Worm (Caenorhabditis elegans) whole organism, midembryonic: ENCODE data around the gene clec-241.

Source experiments
- T22C8.4 ChIP-seq: fragments of 200-800 bp; sonication (Bioruptor generic); IDR thresholded peaks from 2 replicates; pipeline ENCODE4 v1.3.6; 2022; ENCODE audit warnings: missing genetic modification characterization, missing compliant biosample characterization
- cog-1 ChIP-seq: sonication (generic microtip); optimal IDR thresholded peaks from 2 replicates; lab custom pipeline; 2016; ENCODE audit warnings: missing genetic modification characterization, missing compliant biosample characterization
- flt-1 ChIP-seq: fragments of 200-800 bp; sonication (Bioruptor generic); IDR thresholded peaks from 2 replicates; pipeline ENCODE4 v1.3.6; 2022; ENCODE audit warnings: missing genetic modification characterization, missing compliant biosample characterization
- klf-2 ChIP-seq: fragments of 200-800 bp; sonication (Bioruptor generic); conservative IDR thresholded peaks from 2 replicates; pipeline ENCODE4 v1.3.6; 2022; ENCODE audit warnings: missing genetic modification reagents, missing genetic modification characterization, missing compliant biosample characterization
- med-1 ChIP-seq: sonication (generic microtip); optimal IDR thresholded peaks from 2 replicates; lab custom pipeline; 2017; ENCODE audit warnings: missing genetic modification characterization, mild to moderate bottlenecking, missing compliant biosample characterization, antibody characterized with exemption, missing genetic modification reagents; ENCODE audit not compliant: insufficient read depth
- ref-1 ChIP-seq: fragments of 200-800 bp; sonication (Bioruptor generic); conservative IDR thresholded peaks from 2 replicates; pipeline ENCODE4 v1.3.6; 2022; ENCODE audit warnings: missing genetic modification reagents, missing genetic modification characterization, missing compliant biosample characterization
- tab-1 ChIP-seq: fragments of 200-800 bp; sonication (Bioruptor generic); IDR thresholded peaks from 2 replicates; pipeline ENCODE4 v1.3.6; 2022; ENCODE audit warnings: missing genetic modification characterization, missing compliant biosample characterization
- ztf-23 ChIP-seq: fragments of 200-800 bp; sonication (Bioruptor generic); IDR thresholded peaks from 2 replicates; pipeline ENCODE4 v1.3.6; 2022; ENCODE audit warnings: missing genetic modification reagents, missing genetic modification characterization, missing compliant biosample characterization
- ztf-29 ChIP-seq: fragments of 200-800 bp; sonication (Bioruptor generic); IDR thresholded peaks from 2 replicates; pipeline ENCODE4 v1.3.6; 2022; ENCODE audit warnings: missing genetic modification reagents, missing genetic modification characterization, missing compliant biosample characterization

clec-241 gene

DNA sequence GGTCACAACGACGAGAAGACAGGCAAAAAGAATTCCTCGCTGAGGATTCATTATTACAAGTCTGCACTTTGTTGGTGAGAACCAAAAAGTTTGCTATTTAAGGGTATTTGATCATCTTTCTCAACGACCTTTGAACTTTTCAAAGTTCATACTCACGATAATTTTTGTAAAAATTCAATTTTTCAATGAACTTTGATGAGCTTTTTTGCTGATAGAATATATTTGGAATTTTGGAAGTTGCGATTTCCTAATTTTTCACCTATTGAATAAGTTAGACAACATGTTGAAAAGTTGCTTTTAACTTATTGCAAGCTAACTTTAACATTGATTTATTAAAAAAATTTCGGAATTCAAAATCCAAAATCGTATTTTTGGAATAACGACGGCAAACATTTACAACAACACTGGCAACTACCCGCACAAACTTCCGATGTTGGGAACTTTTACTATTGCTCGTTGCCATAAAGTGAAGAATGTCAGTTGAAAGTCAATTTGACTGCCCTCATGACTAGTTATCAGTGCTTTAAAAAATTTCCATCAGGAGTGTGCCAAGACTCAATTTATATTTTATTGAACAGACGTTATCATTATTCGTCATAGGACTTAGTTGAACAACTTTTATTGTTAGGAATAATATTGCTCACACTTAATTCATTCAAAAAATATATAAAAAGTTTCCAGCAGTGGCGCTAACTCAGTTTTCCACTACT, 9.6 kb upstream of the clec-241 start, which contains the start of the genes F49H6.8 and F49H6.5:
TSS of gene F49H6.8 (minus strand) at position 51 of the 710 bp plus-strand sequence.
TSS of gene F49H6.5 (plus strand) at position 629 of the 710 bp plus-strand sequence.
- TF ChIP-seq T22C8.4 (GFP tag; lab: Robert Waterston, UW): no peak
- no peak for TF ChIP-seq med-1 (GFP tag; lab: Kevin White, UChicago)
- no peak for TF ChIP-seq ztf-29 (GFP tag; lab: Robert Waterston, UW)
- no peak for TF ChIP-seq ref-1 (GFP tag; lab: Robert Waterston, UW)
- no peak for TF ChIP-seq klf-2 (GFP tag; lab: Robert Waterston, UW)
- TF ChIP-seq ztf-23 (GFP tag; lab: Robert Waterston, UW): no peak
- no peak for TF ChIP-seq cog-1
- no peak for TF ChIP-seq flt-1 (GFP tag; lab: Robert Waterston, UW)
- no peak for TF ChIP-seq tab-1 (GFP tag; lab: Robert Waterston, UW)

DNA sequence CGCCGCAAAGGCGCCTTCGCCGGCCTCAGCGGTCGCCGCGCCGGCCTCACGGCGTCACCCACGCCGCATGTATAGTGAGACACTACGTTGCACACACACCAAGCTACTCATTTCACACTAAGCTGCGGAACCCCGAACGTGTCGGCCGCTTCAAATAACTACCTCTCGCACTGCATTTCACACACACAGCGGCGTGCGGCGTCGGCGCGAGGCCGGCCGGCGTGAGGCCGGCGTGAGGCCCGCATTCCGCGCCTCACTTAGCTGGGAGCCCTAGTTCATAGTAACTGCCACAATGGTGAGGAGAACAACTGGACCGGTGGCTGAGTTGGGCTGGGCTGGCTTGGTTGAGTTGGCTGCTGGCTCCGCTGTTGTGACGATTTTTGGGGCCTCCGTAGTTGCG, 9.0 kb upstream of the clec-241 start:
- 0 out of 2 replicates have a peak, but pooled peaks have one; percentile 25 for TF ChIP-seq tab-1 (GFP tag; lab: Robert Waterston, UW)

DNA sequence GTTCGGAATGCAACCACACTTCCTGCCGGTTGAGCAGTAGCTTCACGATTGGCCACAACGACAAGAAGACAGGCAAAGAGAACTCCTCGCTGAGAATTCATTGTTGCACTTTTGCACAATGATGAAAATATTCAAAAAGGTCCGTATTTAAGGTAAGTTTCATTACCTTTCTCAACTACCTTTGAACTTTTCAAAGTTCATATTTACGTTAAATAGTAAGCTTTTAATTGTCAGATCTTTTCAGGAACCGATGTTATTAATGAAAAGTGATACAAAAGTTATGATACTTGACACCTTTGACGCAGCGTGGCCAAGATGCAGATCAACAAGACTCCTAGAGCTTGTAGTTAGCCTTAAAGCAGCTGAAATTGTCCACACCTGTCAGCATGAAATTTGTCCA, 8.2 kb upstream of the clec-241 start, which contains the start of gene F49H6.12:
TSS of gene F49H6.12 (minus strand) at position 101 of the 400 bp plus-strand sequence.
- TF ChIP-seq ztf-29 (GFP tag; lab: Robert Waterston, UW): no peak
- no peak for TF ChIP-seq klf-2 (GFP tag; lab: Robert Waterston, UW)
- TF ChIP-seq ref-1 (GFP tag; lab: Robert Waterston, UW): no peak
- no peak for TF ChIP-seq med-1 (GFP tag; lab: Kevin White, UChicago)
- TF ChIP-seq tab-1 (GFP tag; lab: Robert Waterston, UW): no peak
- no peak for TF ChIP-seq ztf-23 (GFP tag; lab: Robert Waterston, UW)
- no peak for TF ChIP-seq cog-1
- TF ChIP-seq flt-1 (GFP tag; lab: Robert Waterston, UW): no peak
- TF ChIP-seq T22C8.4 (GFP tag; lab: Robert Waterston, UW): no peak

DNA sequence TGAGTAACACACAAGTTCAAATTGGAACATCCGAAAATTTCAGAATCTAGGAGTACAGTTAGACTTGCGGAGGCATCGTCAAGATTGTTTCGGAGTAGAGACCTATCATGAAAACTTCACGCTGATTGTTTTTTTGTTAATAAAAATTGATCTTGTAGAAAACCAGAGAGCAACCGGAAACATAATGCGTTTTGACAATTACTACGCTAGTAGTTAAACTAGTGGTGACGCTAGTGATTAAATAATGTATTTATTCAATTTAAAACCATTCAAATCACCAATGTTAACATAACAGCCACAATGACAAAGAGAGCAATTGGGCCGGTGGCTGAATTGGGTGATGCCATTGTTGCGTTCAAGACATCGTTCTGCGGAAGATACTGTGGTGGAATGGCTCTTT, 6.6 kb upstream of the clec-241 start, which contains the start of gene F49H6.17:
TSS of gene F49H6.17 (plus strand) at position 301 of the 400 bp plus-strand sequence.
- no peak for TF ChIP-seq tab-1 (GFP tag; lab: Robert Waterston, UW)
- no peak for TF ChIP-seq cog-1
- no peak for TF ChIP-seq klf-2 (GFP tag; lab: Robert Waterston, UW)
- TF ChIP-seq med-1 (GFP tag; lab: Kevin White, UChicago): no peak
- TF ChIP-seq ref-1 (GFP tag; lab: Robert Waterston, UW): no peak
- no peak for TF ChIP-seq T22C8.4 (GFP tag; lab: Robert Waterston, UW)
- TF ChIP-seq ztf-23 (GFP tag; lab: Robert Waterston, UW): no peak
- TF ChIP-seq ztf-29 (GFP tag; lab: Robert Waterston, UW): no peak

DNA sequence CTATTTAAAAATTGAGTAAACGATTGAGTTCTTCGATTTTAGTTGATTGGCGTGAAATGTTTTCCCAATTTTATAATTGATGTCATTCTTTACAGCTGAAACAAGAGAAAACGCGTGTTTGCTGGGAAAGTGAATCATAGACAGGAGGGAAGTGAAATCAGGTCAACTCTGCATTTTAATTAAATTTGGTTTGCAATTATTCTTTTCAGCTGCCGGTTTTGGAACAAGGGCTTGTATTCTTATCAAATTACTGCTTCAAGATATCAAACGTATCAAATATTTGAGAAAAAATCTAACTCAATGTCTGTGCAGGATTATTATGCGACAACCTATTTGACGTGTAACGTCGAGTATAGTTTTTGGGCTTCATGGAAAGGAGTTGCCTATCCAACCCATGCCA, 3.7 kb upstream of the clec-241 start, which contains the start of gene srh-97:
TSS of gene srh-97 (plus strand) at position 301 of the 400 bp plus-strand sequence.
- TF ChIP-seq cog-1: no peak
- no peak for TF ChIP-seq klf-2 (GFP tag; lab: Robert Waterston, UW)
- TF ChIP-seq flt-1 (GFP tag; lab: Robert Waterston, UW): no peak

DNA sequence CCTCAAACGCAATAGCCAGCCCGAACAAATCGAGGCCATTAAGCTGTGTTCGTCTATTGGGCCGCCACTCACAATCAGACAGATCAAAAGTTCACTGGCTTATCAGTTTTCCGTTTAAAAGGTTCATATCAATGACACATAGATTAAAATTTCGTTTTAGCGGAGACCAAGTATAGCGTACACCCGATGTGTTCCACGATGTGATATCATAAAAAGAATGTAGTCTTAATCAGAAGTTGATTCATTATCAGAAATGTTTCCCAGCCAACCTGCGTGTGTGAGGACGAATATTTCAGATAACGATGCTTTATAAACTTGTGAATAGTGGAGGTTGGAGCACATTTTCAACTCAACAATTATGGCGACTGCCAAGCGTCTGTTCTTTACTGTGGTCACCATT, 918 bp upstream of the clec-241 start, which contains the start of gene clc-13:
TSS of gene clc-13 (plus strand) at position 359 of the 400 bp plus-strand sequence.
- TF ChIP-seq ztf-23 (GFP tag; lab: Robert Waterston, UW) (no peak), klf-2 (GFP tag; lab: Robert Waterston, UW) (no peak), tab-1 (GFP tag; lab: Robert Waterston, UW) (no peak), ztf-29 (GFP tag; lab: Robert Waterston, UW) (no peak), flt-1 (GFP tag; lab: Robert Waterston, UW) (no peak), med-1 (GFP tag; lab: Kevin White, UChicago) (no peak), T22C8.4 (GFP tag; lab: Robert Waterston, UW) (no peak), cog-1 (no peak), ref-1 (GFP tag; lab: Robert Waterston, UW) (no peak)

DNA sequence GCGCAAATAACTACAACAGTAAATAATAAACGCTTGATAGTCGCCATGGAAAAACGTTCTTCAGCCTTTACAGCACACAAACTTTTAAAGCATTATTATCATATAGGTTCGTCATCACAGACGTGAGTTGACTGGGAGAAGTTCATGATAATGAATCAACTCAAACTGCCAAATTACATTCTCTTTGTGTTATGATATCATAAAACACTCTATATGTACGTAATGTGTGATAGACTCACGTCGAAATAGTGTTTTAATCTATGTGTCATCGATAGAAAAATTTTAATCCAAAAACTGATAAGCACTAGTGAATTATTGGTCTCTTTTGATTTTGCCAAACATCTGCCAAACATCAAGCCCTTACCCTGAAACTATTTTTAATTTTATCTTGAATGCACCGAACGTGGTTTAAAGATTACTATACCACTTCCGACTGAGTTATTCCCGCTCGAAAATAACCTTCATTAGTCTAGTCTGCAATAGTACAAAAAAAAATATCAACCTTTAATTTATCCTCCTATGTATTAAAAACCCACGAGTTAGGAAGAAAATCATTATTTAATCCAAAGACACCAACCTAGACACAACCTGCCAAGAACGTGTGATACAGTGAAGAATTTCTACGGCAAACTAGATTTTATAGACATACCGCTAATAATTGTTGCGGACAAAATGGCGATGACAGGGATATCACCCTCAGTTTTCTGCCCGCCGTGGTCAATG, 3.6 kb downstream of the clec-241 start, which contains the start of the genes clc-12 and clec-240:
TSS of gene clc-12 (minus strand) at position 47 of the 723 bp plus-strand sequence.
TSS of gene clec-240 (plus strand) at position 673 of the 723 bp plus-strand sequence.
- TF ChIP-seq ref-1 (GFP tag; lab: Robert Waterston, UW) (no peak), klf-2 (GFP tag; lab: Robert Waterston, UW) (no peak), tab-1 (GFP tag; lab: Robert Waterston, UW) (no peak), ztf-23 (GFP tag; lab: Robert Waterston, UW) (no peak), flt-1 (GFP tag; lab: Robert Waterston, UW) (no peak), cog-1 (no peak), med-1 (GFP tag; lab: Kevin White, UChicago) (no peak), ztf-29 (GFP tag; lab: Robert Waterston, UW) (no peak), T22C8.4 (GFP tag; lab: Robert Waterston, UW) (no peak)

DNA sequence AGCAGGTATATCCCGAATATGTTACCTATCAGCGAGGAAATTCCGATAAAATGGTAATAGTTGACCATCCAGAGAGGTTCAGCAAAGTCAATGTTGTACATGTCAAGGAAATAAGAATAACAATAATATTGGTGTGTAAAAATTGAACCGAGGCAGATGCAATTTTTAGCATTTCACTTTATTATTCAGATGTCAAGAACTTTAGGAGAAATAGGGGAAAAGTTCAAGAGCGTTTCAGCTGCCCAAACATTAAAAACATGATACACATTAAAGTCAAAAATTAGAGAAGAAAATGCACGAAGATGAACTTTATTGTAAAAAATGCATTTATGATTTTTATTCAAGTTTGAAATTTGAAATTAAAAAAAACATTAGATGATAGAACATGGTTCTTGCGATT, 4.8 kb downstream of the clec-241 start, which contains the start of gene sri-69:
TSS of gene sri-69 (minus strand) at position 101 of the 400 bp plus-strand sequence.
- TF ChIP-seq tab-1 (GFP tag; lab: Robert Waterston, UW) (no peak), cog-1 (no peak), klf-2 (GFP tag; lab: Robert Waterston, UW) (no peak), ref-1 (GFP tag; lab: Robert Waterston, UW) (no peak), med-1 (GFP tag; lab: Kevin White, UChicago) (no peak)

DNA sequence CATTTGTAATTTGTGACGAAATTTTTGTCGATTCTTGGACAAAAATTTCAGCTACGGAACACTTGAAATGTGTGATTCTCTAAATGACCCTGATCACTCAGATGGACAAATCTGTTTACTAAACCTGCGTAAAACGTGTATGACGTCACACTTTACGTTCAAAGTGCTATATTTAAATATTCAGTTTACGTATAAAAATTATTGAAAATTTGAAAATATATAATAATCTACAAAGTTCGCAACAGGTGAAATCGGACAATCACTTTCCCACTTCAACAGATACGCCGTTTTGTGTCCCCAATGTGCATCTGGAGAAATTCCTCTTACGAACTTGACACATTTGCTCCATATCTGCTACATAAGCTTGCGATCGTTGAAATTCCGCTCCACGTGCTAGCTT, 7.9 kb downstream of the clec-241 start, which contains the start of gene srh-131:
TSS of gene srh-131 (plus strand) at position 301 of the 400 bp plus-strand sequence.
- TF ChIP-seq ztf-23 (GFP tag; lab: Robert Waterston, UW) (no peak), cog-1 (no peak), klf-2 (GFP tag; lab: Robert Waterston, UW) (no peak), ref-1 (GFP tag; lab: Robert Waterston, UW) (no peak), flt-1 (GFP tag; lab: Robert Waterston, UW) (no peak), tab-1 (GFP tag; lab: Robert Waterston, UW) (no peak), T22C8.4 (GFP tag; lab: Robert Waterston, UW) (no peak), ztf-29 (GFP tag; lab: Robert Waterston, UW) (no peak), med-1 (GFP tag; lab: Kevin White, UChicago) (no peak)
